Worm (Caenorhabditis elegans) whole organism, L4 larva: ENCODE data around the gene C47E8.3.
A peak's percentile ranks its signal among the peaks of the same experiment; 100 is the strongest.

Experiments used
- D1046.2 ChIP-seq: fragments of 200-800 bp; sonication (Bioruptor generic); IDR thresholded peaks from 2 replicates; pipeline ENCODE4 v1.3.6; 2022; ENCODE audit warnings: missing genetic modification characterization, missing compliant biosample characterization
- F10B5.3 ChIP-seq: sonication (generic microtip); optimal IDR thresholded peaks from 2 replicates; lab custom pipeline; 2016; ENCODE audit warnings: mild to moderate bottlenecking, missing genetic modification characterization, missing compliant biosample characterization
- R02D3.7 ChIP-seq: fragments of 150-350 bp; sonication (generic microtip); optimal IDR thresholded peaks from 3 replicates; lab custom pipeline; 2014; ENCODE audit warnings: missing biosample characterization, missing genetic modification characterization
- T20F7.1 ChIP-seq: fragments of 200-800 bp; sonication (Bioruptor generic); optimal IDR thresholded peaks from 2 replicates; lab custom pipeline; 2018; ENCODE audit warnings: mild to moderate bottlenecking, missing genetic modification characterization, missing compliant biosample characterization
- T26A8.4 ChIP-seq: fragments of 200-800 bp; sonication (Bioruptor generic); IDR thresholded peaks from 2 replicates; pipeline ENCODE4 v1.3.6; 2022; ENCODE audit warnings: missing genetic modification characterization, missing compliant biosample characterization
- Y105C5A.15 ChIP-seq: fragments of 200-800 bp; sonication (Bioruptor generic); IDR thresholded peaks from 2 replicates; pipeline ENCODE4 v1.3.6; 2022; ENCODE audit warnings: missing genetic modification characterization, missing compliant biosample characterization
- Y75B8A.6 ChIP-seq: fragments of 200-800 bp; sonication (Bioruptor generic); IDR thresholded peaks from 2 replicates; pipeline ENCODE4 v1.3.6; 2022; ENCODE audit warnings: missing genetic modification reagents, missing genetic modification characterization, missing compliant biosample characterization
- attf-4 ChIP-seq: sonication (generic microtip); optimal IDR thresholded peaks from 3 replicates; lab custom pipeline; 2017; ENCODE audit warnings: missing biosample characterization, missing genetic modification characterization
- ceh-20 ChIP-seq: fragments of 200-800 bp; sonication (Bioruptor generic); IDR thresholded peaks from 2 replicates; pipeline ENCODE4 v1.3.6; 2022; ENCODE audit warnings: missing genetic modification reagents, missing genetic modification characterization, missing compliant biosample characterization
- ceh-32 ChIP-seq: sonication (generic microtip); optimal IDR thresholded peaks from 2 replicates; lab custom pipeline; 2016; ENCODE audit warnings: mild to moderate bottlenecking, missing genetic modification characterization, missing compliant biosample characterization; ENCODE audit not compliant: poor library complexity
- daf-16 ChIP-seq, 3 experiments: sonication (generic microtip); optimal IDR thresholded peaks; 2 replicates each; lab custom pipeline; 2016 to 2017; ENCODE audit warnings: missing genetic modification characterization in 3 of 3, missing genetic modification reagents in 3 of 3, mild to moderate bottlenecking in 2 of 3, missing compliant biosample characterization in 2 of 3, missing biosample characterization in 1 of 3, moderate library complexity in 1 of 3
- dpl-1 ChIP-seq: fragments of 150-350 bp; optimal IDR thresholded peaks from 2 replicates; lab custom pipeline; 2014; ENCODE audit warnings: missing biosample characterization, missing genetic modification reagents, missing genetic modification characterization
- duxl-1 ChIP-seq: sonication (generic microtip); optimal IDR thresholded peaks from 2 replicates; lab custom pipeline; 2016; ENCODE audit warnings: mild to moderate bottlenecking, missing genetic modification characterization, moderate library complexity, missing compliant biosample characterization; ENCODE audit not compliant: poor library complexity
- fkh-10 ChIP-seq: fragments of 150-350 bp; optimal IDR thresholded peaks from 2 replicates; lab custom pipeline; 2014; ENCODE audit warnings: missing biosample characterization, missing genetic modification reagents, missing genetic modification characterization
- gei-8 ChIP-seq: fragments of 200-800 bp; sonication (Bioruptor generic); optimal IDR thresholded peaks from 2 replicates; lab custom pipeline; 2018; ENCODE audit warnings: mild to moderate bottlenecking, missing genetic modification characterization, missing compliant biosample characterization
- hif-1 ChIP-seq, 2 experiments: sonication (generic microtip); optimal IDR thresholded peaks; 2 replicates each; lab custom pipeline; 2016 to 2017; ENCODE audit warnings: missing compliant biosample characterization in 2 of 2, missing genetic modification characterization in 2 of 2, missing genetic modification reagents in 2 of 2, missing genotype in 2 of 2, mild to moderate bottlenecking in 1 of 2
- hlh-30 ChIP-seq: sonication (generic microtip); optimal IDR thresholded peaks from 2 replicates; lab custom pipeline; 2017; ENCODE audit warnings: antibody characterized with exemption, mild to moderate bottlenecking, missing genetic modification characterization, missing compliant biosample characterization; ENCODE audit not compliant: insufficient read depth
- lim-7 ChIP-seq: fragments of 200-800 bp; sonication (Bioruptor generic); IDR thresholded peaks from 2 replicates; pipeline ENCODE4 v1.3.6; 2022; ENCODE audit warnings: missing genetic modification characterization, missing compliant biosample characterization
- lin-39 ChIP-seq: fragments of 150-350 bp; optimal IDR thresholded peaks from 2 replicates; lab custom pipeline; 2014; ENCODE audit warnings: missing biosample characterization, missing genetic modification reagents, missing genetic modification characterization
- lsy-2 ChIP-seq, 2 experiments: fragments of 150-350 bp in 1 of 2; sonication (generic microtip) in 1 of 2; optimal IDR thresholded peaks; 2 replicates each; lab custom pipeline; 2014 to 2017; ENCODE audit warnings: missing biosample characterization in 2 of 2, missing genetic modification characterization in 2 of 2
- mdl-1 ChIP-seq, 2 experiments: fragments of 150-350 bp in 1 of 2; sonication (generic microtip) in 1 of 2; optimal IDR thresholded peaks; 2 replicates each; lab custom pipeline; 2014 to 2017; ENCODE audit warnings: missing biosample characterization in 2 of 2, missing genetic modification characterization in 2 of 2
- mep-1 ChIP-seq: fragments of 150-350 bp; sonication (generic microtip); optimal IDR thresholded peaks from 3 replicates; lab custom pipeline; 2014; ENCODE audit warnings: missing biosample characterization, missing genetic modification characterization
- mxl-2 ChIP-seq: fragments of 200-800 bp; sonication (Bioruptor generic); conservative IDR thresholded peaks from 2 replicates; pipeline ENCODE4 v1.3.6; 2022; ENCODE audit warnings: missing genetic modification reagents, missing genetic modification characterization, missing compliant biosample characterization
- mxl-3 ChIP-seq: fragments of 200-800 bp; sonication (Bioruptor generic); optimal IDR thresholded peaks from 2 replicates; lab custom pipeline; 2018; ENCODE audit warnings: mild to moderate bottlenecking, missing genetic modification characterization, missing compliant biosample characterization
- nhr-10 ChIP-seq: fragments of 150-350 bp; optimal IDR thresholded peaks from 2 replicates; lab custom pipeline; 2014; ENCODE audit warnings: missing biosample characterization, missing genetic modification characterization
- nhr-102 ChIP-seq: sonication (generic microtip); optimal IDR thresholded peaks from 2 replicates; lab custom pipeline; 2016; ENCODE audit warnings: mild to moderate bottlenecking, missing genetic modification characterization, moderate library complexity, missing compliant biosample characterization
- nhr-11 ChIP-seq: fragments of 150-350 bp; optimal IDR thresholded peaks from 2 replicates; lab custom pipeline; 2014; ENCODE audit warnings: missing biosample characterization, missing genetic modification characterization
- nhr-111 ChIP-seq: fragments of 200-800 bp; sonication (Bioruptor generic); optimal IDR thresholded peaks from 2 replicates; lab custom pipeline; 2018; ENCODE audit warnings: mild to moderate bottlenecking, missing genetic modification characterization, missing compliant biosample characterization
- nhr-28 ChIP-seq: fragments of 150-350 bp; optimal IDR thresholded peaks from 2 replicates; lab custom pipeline; 2014; ENCODE audit warnings: missing biosample characterization, missing genetic modification characterization
- nhr-41 ChIP-seq: fragments of 200-800 bp; sonication (Bioruptor generic); IDR thresholded peaks from 2 replicates; pipeline ENCODE4 v1.3.6; 2022; ENCODE audit warnings: missing genetic modification reagents, missing genetic modification characterization, missing compliant biosample characterization
- nhr-77 ChIP-seq: fragments of 150-350 bp; optimal IDR thresholded peaks from 2 replicates; lab custom pipeline; 2014; ENCODE audit warnings: missing biosample characterization, missing genetic modification characterization
- pha-4 ChIP-seq, 2 experiments: fragments of 150-350 bp in 1 of 2; fragments of 200-800 bp in 1 of 2; sonication (Bioruptor generic) in 1 of 2; IDR thresholded peaks in 1 of 2; optimal IDR thresholded peaks in 1 of 2; 2 replicates each; pipeline versions ENCODE4 v1.3.6 to Lab custom; 2014 to 2022; ENCODE audit warnings: missing genetic modification characterization in 2 of 2, missing genetic modification reagents in 2 of 2, missing biosample characterization in 1 of 2, missing compliant biosample characterization in 1 of 2
- skn-1 ChIP-seq: fragments of 150-350 bp; optimal IDR thresholded peaks from 2 replicates; lab custom pipeline; 2014; ENCODE audit warnings: missing biosample characterization, missing genetic modification characterization
- snpc-1.2 ChIP-seq: fragments of 200-800 bp; sonication (Bioruptor generic); IDR thresholded peaks from 2 replicates; pipeline ENCODE4 v1.3.6; 2022; ENCODE audit warnings: missing genetic modification reagents, missing genetic modification characterization, missing compliant biosample characterization
- spr-3 ChIP-seq: fragments of 200-800 bp; sonication (Bioruptor generic); optimal IDR thresholded peaks from 2 replicates; lab custom pipeline; 2018; ENCODE audit warnings: mild to moderate bottlenecking, missing genetic modification characterization, missing compliant biosample characterization
- zag-1 ChIP-seq: fragments of 150-350 bp; optimal IDR thresholded peaks from 2 replicates; lab custom pipeline; 2014; ENCODE audit warnings: missing biosample characterization, missing genetic modification characterization
- zfp-3 ChIP-seq: fragments of 200-800 bp; sonication (Bioruptor generic); conservative IDR thresholded peaks from 2 replicates; pipeline ENCODE4 v1.3.6; 2022; ENCODE audit warnings: missing genetic modification reagents, missing genetic modification characterization, missing compliant biosample characterization
- ztf-11 ChIP-seq: fragments of 150-350 bp; optimal IDR thresholded peaks from 2 replicates; lab custom pipeline; 2014; ENCODE audit warnings: missing biosample characterization, missing genetic modification characterization

Gene C47E8.3

ce11 chrV:14648825-14649224 lies 31.3 kb upstream of the C47E8.3 start:
- peak; percentile 63 for TF ChIP-seq fkh-10
- no peak for TF ChIP-seq mxl-2 (GFP tag; lab: Robert Waterston, UW)
- TF ChIP-seq, all 104 proteins: peak for 1

- TF ChIP-seq hlh-30 (peak; percentile 51), T26A8.4 (GFP tag; lab: Robert Waterston, UW) (no peak), lsy-2 (tag; optimal IDR thresholded peaks at IDR 0.05; lab: Kevin White, UChicago) (peak; percentile 11 to 47), T20F7.1 (GFP tag; lab: Kevin White, UChicago) (no peak), ceh-20 (GFP tag; lab: Robert Waterston, UW) (peak; percentile 62), mep-1 (tag; lab: Kevin White, UChicago) (no peak)
These were observed 30.2 kb upstream of the C47E8.3 start for ce11 chrV:14649929-14650328.

DNA sequence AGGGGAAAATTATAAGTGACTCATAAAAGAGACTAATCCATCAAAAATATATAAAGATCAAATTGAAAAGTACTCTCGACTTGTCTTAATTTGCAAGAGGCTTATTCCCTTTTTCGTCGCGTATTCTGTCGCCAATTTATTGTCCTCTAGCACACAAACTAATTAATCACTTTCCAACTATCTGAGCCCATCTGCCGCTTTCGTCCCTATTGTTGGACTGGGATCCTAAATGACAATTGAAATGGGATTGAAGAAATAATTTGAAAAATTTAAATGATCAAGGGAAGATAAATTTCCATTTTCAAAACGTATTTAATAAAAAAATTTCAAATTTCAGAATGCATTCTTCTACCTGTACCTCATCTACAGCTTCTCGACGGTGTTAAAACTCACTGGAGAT lies 29.5 kb upstream of the C47E8.3 start:
- TF ChIP-seq attf-4 (tag; lab: Kevin White, UChicago), result no peak
- TF ChIP-seq ceh-20 (GFP tag; lab: Robert Waterston, UW), result no peak
- no peak for TF ChIP-seq nhr-102 (tag; lab: Kevin White, UChicago)
- no peak for TF ChIP-seq ceh-32 (tag; lab: Kevin White, UChicago)
- no peak for TF ChIP-seq nhr-11
- TF ChIP-seq duxl-1 (tag; lab: Kevin White, UChicago), result no peak
- TF ChIP-seq gei-8 (GFP tag; lab: Kevin White, UChicago), result no peak

- TF ChIP-seq F10B5.3 (tag; lab: Kevin White, UChicago) (no peak), zfp-3 (GFP tag; lab: Robert Waterston, UW) (no peak), nhr-28 (peak; percentile 20), gei-8 (GFP tag; lab: Kevin White, UChicago) (no peak), daf-16 (GFP tag; optimal IDR thresholded peaks at IDR 0.05; lab: Kevin White, UChicago) (no peak), daf-16 (tag; optimal IDR thresholded peaks at IDR 0.05; lab: Kevin White, UChicago) (no peak), hlh-30 (peak; percentile 70), nhr-77 (tag; lab: Kevin White, UChicago) (no peak), nhr-111 (GFP tag; lab: Kevin White, UChicago) (no peak), ztf-11 (tag; lab: Kevin White, UChicago) (no peak), spr-3 (GFP tag; lab: Kevin White, UChicago) (no peak)
These were observed 24.4 kb upstream of the C47E8.3 start for ce11 chrV:14655689-14656088.

ce11 chrV:14656970-14657369 lies 23.1 kb upstream of the C47E8.3 start:
- TF ChIP-seq Y75B8A.6 (no peak), hlh-30 (peak; percentile 62), lim-7 (GFP tag; lab: Robert Waterston, UW) (no peak), nhr-10 (tag; lab: Kevin White, UChicago) (no peak), pha-4 (GFP tag; IDR thresholded peaks at IDR 0.05; lab: Robert Waterston, UW) (no peak), pha-4 (tag; optimal IDR thresholded peaks at IDR 0.05; lab: Kevin White, UChicago) (no peak), mdl-1 (tag; optimal IDR thresholded peaks at IDR 0.05; lab: Kevin White, UChicago) (peak in 1 of 2 experiments; percentile 36), skn-1 (tag; lab: Kevin White, UChicago) (no peak), D1046.2 (no peak), mxl-3 (GFP tag; lab: Kevin White, UChicago) (no peak), lin-39 (tag; lab: Kevin White, UChicago) (no peak), zag-1 (tag; lab: Kevin White, UChicago) (no peak), nhr-41 (GFP tag; lab: Robert Waterston, UW) (no peak), duxl-1 (tag; lab: Kevin White, UChicago) (no peak), R02D3.7 (no peak), snpc-1.2 (GFP tag; lab: Robert Waterston, UW) (no peak), nhr-102 (tag; lab: Kevin White, UChicago) (no peak), dpl-1 (no peak), Y105C5A.15 (GFP tag; lab: Robert Waterston, UW) (no peak), hif-1 (tag; optimal IDR thresholded peaks at IDR 0.05; lab: Kevin White, UChicago) (no peak), nhr-28 (peak; percentile 5)
